Worm (Caenorhabditis elegans) whole organism, early embryonic: ENCODE measurements around the gene tmem-24.

ENCODE experiments used
- B0310.2 ChIP-seq: sonication (generic microtip); optimal IDR thresholded peaks from 2 replicates; lab custom pipeline; 2016; ENCODE audit warnings: mild to moderate bottlenecking, missing genetic modification characterization, missing compliant biosample characterization
- F13C5.2 ChIP-seq: sonication (generic microtip); optimal IDR thresholded peaks from 2 replicates; lab custom pipeline; 2017; ENCODE audit warnings: mild to moderate bottlenecking, missing genetic modification characterization, inconsistent platforms, missing compliant biosample characterization
- aly-1 ChIP-seq: sonication (generic microtip); optimal IDR thresholded peaks from 2 replicates; lab custom pipeline; 2016; ENCODE audit warnings: missing genetic modification characterization, missing compliant biosample characterization
- ama-1 ChIP-seq: fragments of 150-350 bp; optimal IDR thresholded peaks from 2 replicates; lab custom pipeline; 2014
- ceh-13 ChIP-seq: fragments of 200-800 bp; sonication (Bioruptor generic); optimal IDR thresholded peaks from 2 replicates; lab custom pipeline; 2018; ENCODE audit warnings: mild to moderate bottlenecking, missing genetic modification characterization, missing compliant biosample characterization
- ceh-36 ChIP-seq: sonication (generic microtip); optimal IDR thresholded peaks from 2 replicates; lab custom pipeline; 2016; ENCODE audit warnings: missing genetic modification characterization, inconsistent platforms, missing compliant biosample characterization
- ets-7 ChIP-seq: sonication (generic microtip); optimal IDR thresholded peaks from 2 replicates; lab custom pipeline; 2016; ENCODE audit warnings: missing genotype, missing genetic modification characterization, missing compliant biosample characterization
- flt-1 ChIP-seq: fragments of 200-800 bp; sonication (Bioruptor generic); IDR thresholded peaks from 2 replicates; pipeline ENCODE4 v1.3.6; 2022; ENCODE audit warnings: missing genetic modification characterization, missing compliant biosample characterization
- hmbx-1 ChIP-seq: sonication (generic microtip); optimal IDR thresholded peaks from 2 replicates; lab custom pipeline; 2016; ENCODE audit warnings: mild to moderate bottlenecking, missing genetic modification characterization, missing compliant biosample characterization
- hmg-4 ChIP-seq: fragments of 200-800 bp; sonication (Bioruptor generic); optimal IDR thresholded peaks from 2 replicates; lab custom pipeline; 2018; ENCODE audit warnings: mild to moderate bottlenecking, missing genetic modification characterization, missing compliant biosample characterization
- hnd-1 ChIP-seq: sonication (generic microtip); optimal IDR thresholded peaks from 2 replicates; lab custom pipeline; 2016; ENCODE audit warnings: missing genetic modification characterization, missing compliant biosample characterization
- pes-1 ChIP-seq: fragments of 200-800 bp; sonication (Bioruptor generic); IDR thresholded peaks from 2 replicates; pipeline ENCODE4 v1.3.6; 2022; ENCODE audit warnings: missing genetic modification reagents, missing genetic modification characterization, missing compliant biosample characterization
- scrt-1 ChIP-seq: fragments of 200-800 bp; sonication (Bioruptor generic); IDR thresholded peaks from 2 replicates; pipeline ENCODE4 v1.3.6; 2022; ENCODE audit warnings: missing genetic modification characterization, missing compliant biosample characterization
- sea-1 ChIP-seq: fragments of 200-800 bp; sonication (Bioruptor generic); conservative IDR thresholded peaks from 2 replicates; pipeline ENCODE4 v1.3.6; 2022; ENCODE audit warnings: missing genetic modification characterization, missing compliant biosample characterization
- tbx-11 ChIP-seq: fragments of 200-800 bp; sonication (Bioruptor generic); IDR thresholded peaks from 2 replicates; pipeline ENCODE4 v1.3.6; 2022; ENCODE audit warnings: missing genetic modification characterization, missing compliant biosample characterization
- tbx-37 ChIP-seq: fragments of 200-800 bp; sonication (Bioruptor generic); conservative IDR thresholded peaks from 2 replicates; pipeline ENCODE4 v1.3.6; 2022; ENCODE audit warnings: missing genetic modification reagents, missing genetic modification characterization, missing compliant biosample characterization
- tra-4 ChIP-seq: sonication (generic microtip); optimal IDR thresholded peaks from 2 replicates; lab custom pipeline; 2017; ENCODE audit warnings: missing genetic modification characterization, missing compliant biosample characterization

Gene tmem-24

DNA sequence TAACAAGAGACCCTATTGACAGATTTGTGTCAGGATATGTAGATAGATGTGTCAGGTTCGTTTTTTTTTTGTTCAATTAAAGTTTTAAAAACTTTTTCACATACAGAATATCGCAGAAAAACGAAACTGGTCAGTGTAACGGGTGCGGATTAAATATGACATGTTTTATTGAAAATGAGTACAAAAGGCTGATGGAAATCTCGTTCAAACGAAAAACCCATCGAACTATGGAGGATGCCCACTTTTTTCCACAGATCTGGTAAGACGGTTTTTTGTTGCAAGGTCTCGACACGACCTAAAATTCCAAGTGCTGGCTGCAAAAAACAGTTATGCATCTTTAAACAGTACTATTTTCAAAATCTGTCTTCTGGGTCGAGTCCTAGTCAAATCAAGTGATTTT, 14.6 kb downstream of the tmem-24 start:
- TF ChIP-seq hmbx-1 (tag; lab: Kevin White, UChicago) (no peak), tbx-11 (no peak), B0310.2 (tag; lab: Kevin White, UChicago) (no peak), hnd-1 (no peak), flt-1 (no peak), aly-1 (tag; lab: Kevin White, UChicago) (no peak), scrt-1 (GFP tag; lab: Robert Waterston, UW) (no peak), tra-4 (tag; lab: Kevin White, UChicago) (no peak), tbx-37 (GFP tag; lab: Robert Waterston, UW) (no peak), ets-7 (tag; lab: Kevin White, UChicago) (no peak), hmg-4 (GFP tag; lab: Kevin White, UChicago) (no peak), sea-1 (GFP tag; lab: Robert Waterston, UW) (no peak), pes-1 (no peak)

DNA sequence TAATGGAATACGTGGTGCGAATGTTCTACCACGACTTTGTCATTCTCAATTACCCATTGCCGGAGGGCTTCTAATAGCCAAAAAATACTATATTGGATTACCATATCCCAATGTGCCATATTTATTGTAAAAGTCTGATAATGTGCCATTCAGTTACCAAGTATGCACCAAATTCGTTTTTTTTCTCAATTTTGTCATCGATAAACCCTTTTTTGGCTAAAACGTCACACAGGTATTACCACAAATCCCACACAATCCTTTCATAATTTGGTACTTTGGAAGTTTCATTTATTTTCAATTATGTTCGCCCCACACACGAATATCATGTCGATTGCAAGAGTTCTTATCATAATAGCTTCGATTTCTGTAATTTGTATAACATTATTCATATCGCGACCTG, 16.7 kb downstream of the tmem-24 start, which contains the start of gene vep-2:
Gene vep-2, plus strand, starts transcription at position 301 of the 400 bp plus-strand sequence.
- TF ChIP-seq hmbx-1 (tag; lab: Kevin White, UChicago) (no peak), ceh-36 (tag; lab: Kevin White, UChicago) (no peak), sea-1 (GFP tag; lab: Robert Waterston, UW) (no peak), ceh-13 (GFP tag; lab: Kevin White, UChicago) (no peak), hnd-1 (no peak), ama-1 (lab: Kevin White, UChicago) (no peak), tbx-11 (no peak), B0310.2 (tag; lab: Kevin White, UChicago) (no peak), F13C5.2 (tag; lab: Kevin White, UChicago) (no peak), ets-7 (tag; lab: Kevin White, UChicago) (no peak), scrt-1 (GFP tag; lab: Robert Waterston, UW) (no peak), tra-4 (tag; lab: Kevin White, UChicago) (no peak), aly-1 (tag; lab: Kevin White, UChicago) (no peak), pes-1 (no peak), flt-1 (no peak), hmg-4 (GFP tag; lab: Kevin White, UChicago) (no peak), tbx-37 (GFP tag; lab: Robert Waterston, UW) (no peak)

DNA sequence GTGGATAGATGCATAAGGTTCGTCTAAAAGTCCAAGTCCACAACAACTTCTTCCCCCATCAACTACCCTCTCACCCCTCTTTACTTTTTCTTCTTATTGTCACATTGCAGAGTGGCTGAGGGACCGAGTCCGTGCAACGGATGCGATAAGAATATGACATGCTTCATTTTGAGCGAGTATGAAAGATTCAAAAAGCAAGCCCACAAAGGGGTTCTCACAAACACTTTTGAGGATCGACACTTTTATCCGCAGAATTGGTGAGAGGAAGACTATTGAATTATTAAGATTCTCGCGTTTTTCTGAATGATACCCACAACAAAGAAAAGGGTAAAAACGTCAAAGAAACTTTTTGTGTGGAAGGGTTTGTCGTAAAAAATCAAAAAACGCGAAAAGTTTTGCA, 19.1 kb downstream of the tmem-24 start:
- no peak for TF ChIP-seq sea-1 (GFP tag; lab: Robert Waterston, UW)
- TF ChIP-seq pes-1, result no peak
- no peak for TF ChIP-seq tbx-37 (GFP tag; lab: Robert Waterston, UW)
- no peak for TF ChIP-seq aly-1 (tag; lab: Kevin White, UChicago)

DNA sequence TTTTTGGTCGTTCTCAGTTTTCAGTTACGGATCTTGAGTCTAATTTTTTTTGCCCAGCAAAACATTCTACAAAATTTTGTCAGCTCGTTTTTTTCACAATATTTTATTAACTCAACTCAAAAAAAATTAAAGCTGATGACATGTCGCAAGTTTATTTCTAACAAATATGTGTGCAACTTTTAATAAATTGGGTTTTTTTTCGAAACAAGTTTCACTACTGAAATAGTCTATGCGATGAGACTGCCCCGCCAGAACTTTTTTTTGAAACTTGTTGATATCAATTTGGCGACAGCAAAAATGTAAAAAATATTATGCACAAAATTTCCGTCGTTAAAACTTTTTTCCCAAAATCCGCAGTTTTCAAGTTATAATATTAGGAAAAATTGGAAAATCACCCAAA, 21.5 kb downstream of the tmem-24 start, which contains the start of gene C18B2.2:
Gene C18B2.2, plus strand, starts transcription at position 301 of the 400 bp plus-strand sequence.
- no peak for TF ChIP-seq flt-1
- no peak for TF ChIP-seq hmbx-1 (tag; lab: Kevin White, UChicago)
- TF ChIP-seq hnd-1, result no peak
- TF ChIP-seq tbx-11, result no peak
- no peak for TF ChIP-seq ceh-36 (tag; lab: Kevin White, UChicago)
- TF ChIP-seq sea-1 (GFP tag; lab: Robert Waterston, UW), result no peak

DNA sequence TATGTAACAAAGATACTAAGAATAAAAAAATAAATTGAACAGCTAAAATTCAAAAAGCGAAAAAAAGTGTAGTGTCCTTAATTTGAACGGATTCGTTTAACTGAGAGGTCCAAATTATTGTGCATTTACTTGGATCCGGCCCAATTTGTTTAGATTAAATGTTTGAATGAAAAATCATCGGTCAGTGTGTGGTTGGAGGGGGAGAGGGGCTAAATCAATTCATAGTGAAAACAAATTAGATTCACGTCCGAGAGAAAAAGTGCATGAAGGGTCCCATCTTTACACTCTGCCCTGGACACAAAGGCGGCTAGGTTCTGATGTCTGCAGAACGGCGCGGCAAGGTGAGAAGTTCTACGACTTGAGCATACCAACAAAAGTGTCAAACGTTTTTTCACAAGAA, 25.9 kb downstream of the tmem-24 start:
- TF ChIP-seq tbx-11 (no peak), hmg-4 (GFP tag; lab: Kevin White, UChicago) (no peak), sea-1 (GFP tag; lab: Robert Waterston, UW) (no peak), aly-1 (tag; lab: Kevin White, UChicago) (no peak), scrt-1 (GFP tag; lab: Robert Waterston, UW) (no peak), flt-1 (no peak), F13C5.2 (tag; lab: Kevin White, UChicago) (no peak), ceh-36 (tag; lab: Kevin White, UChicago) (no peak), ceh-13 (GFP tag; lab: Kevin White, UChicago) (no peak), tbx-37 (GFP tag; lab: Robert Waterston, UW) (no peak), B0310.2 (tag; lab: Kevin White, UChicago) (no peak), pes-1 (no peak), hnd-1 (no peak), hmbx-1 (tag; lab: Kevin White, UChicago) (no peak), ets-7 (tag; lab: Kevin White, UChicago) (no peak), ama-1 (lab: Kevin White, UChicago) (no peak), tra-4 (tag; lab: Kevin White, UChicago) (no peak)

DNA sequence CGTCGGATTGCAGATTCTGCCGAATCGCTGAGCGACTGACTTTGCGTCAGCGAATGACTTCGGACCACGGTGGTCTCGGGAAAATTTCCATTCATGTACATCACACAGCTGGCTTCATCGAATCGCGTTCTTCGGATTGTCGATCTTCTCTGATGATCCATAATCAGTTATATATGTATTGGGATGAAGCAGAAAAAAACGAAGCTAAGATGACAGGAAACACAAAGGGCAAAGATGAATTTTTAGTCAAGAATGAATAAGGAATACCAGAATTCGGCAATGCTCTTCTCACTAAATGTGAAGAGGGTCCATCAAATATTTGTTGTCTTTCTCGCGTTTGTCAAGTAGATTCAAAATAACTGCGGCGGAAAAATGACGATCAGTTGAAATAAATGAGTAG, 27.5 kb downstream of the tmem-24 start, which contains the start of gene del-9:
Gene del-9, minus strand, starts transcription at position 101 of the 400 bp plus-strand sequence.
- no peak for TF ChIP-seq F13C5.2 (tag; lab: Kevin White, UChicago)
- no peak for TF ChIP-seq flt-1
- TF ChIP-seq ceh-13 (GFP tag; lab: Kevin White, UChicago), result no peak
- TF ChIP-seq hmbx-1 (tag; lab: Kevin White, UChicago), result no peak
- TF ChIP-seq ceh-36 (tag; lab: Kevin White, UChicago), result no peak
- no peak for TF ChIP-seq ets-7 (tag; lab: Kevin White, UChicago)
- TF ChIP-seq tbx-11, result no peak
- no peak for TF ChIP-seq tra-4 (tag; lab: Kevin White, UChicago)
- no peak for TF ChIP-seq sea-1 (GFP tag; lab: Robert Waterston, UW)
- TF ChIP-seq B0310.2 (tag; lab: Kevin White, UChicago), result no peak
- TF ChIP-seq aly-1 (tag; lab: Kevin White, UChicago), result no peak
- TF ChIP-seq hnd-1, result no peak
- TF ChIP-seq hmg-4 (GFP tag; lab: Kevin White, UChicago), result no peak
- TF ChIP-seq scrt-1 (GFP tag; lab: Robert Waterston, UW), result no peak

DNA sequence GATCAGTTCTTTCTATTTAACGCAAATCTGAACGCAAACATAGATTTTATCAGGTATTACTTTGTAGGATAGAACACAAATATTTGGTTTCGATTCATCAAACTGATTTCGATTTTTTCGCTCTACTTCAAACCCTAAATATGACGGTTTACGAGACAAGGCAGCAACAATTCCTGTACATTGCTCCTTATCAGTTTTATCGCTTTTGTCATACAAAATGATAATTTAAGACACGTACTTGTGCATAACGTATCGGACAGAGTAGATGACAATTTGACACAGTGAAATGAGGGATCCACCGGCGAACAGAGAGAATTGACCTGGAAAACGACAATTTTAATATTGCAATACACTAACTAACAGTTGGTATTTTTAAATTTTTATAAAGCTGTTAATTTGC, 31.0 kb downstream of the tmem-24 start:
- TF ChIP-seq pes-1 (no peak), hmg-4 (GFP tag; lab: Kevin White, UChicago) (no peak)

DNA sequence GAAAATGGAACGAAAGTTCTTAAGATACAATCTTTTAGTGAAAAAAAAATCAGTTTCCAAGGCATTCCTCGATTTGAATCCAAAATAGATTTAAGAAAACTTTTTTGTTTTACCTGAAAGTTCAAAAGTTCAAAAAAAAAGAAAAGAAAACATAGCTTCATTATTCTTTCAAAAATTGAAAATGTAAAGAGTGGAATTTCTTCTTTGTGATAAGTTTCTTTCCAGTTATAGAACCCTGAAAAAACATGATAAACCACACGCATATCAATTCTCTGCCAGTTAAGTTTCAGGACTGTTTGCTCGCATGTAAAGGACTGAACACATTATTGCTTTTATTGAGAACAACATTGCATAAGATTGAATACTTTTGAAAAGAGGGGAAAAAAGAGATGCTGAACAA, 33.0 kb downstream of the tmem-24 start:
- TF ChIP-seq ama-1 (lab: Kevin White, UChicago) (no peak), F13C5.2 (tag; lab: Kevin White, UChicago) (no peak), ceh-13 (GFP tag; lab: Kevin White, UChicago) (no peak), ets-7 (tag; lab: Kevin White, UChicago) (no peak), aly-1 (tag; lab: Kevin White, UChicago) (no peak), ceh-36 (tag; lab: Kevin White, UChicago) (no peak), hmg-4 (GFP tag; lab: Kevin White, UChicago) (no peak), hmbx-1 (tag; lab: Kevin White, UChicago) (no peak), tra-4 (tag; lab: Kevin White, UChicago) (no peak), pes-1 (no peak), hnd-1 (no peak)
